Fruit fly (Drosophila melanogaster) whole organism, adult: ENCODE measurements around the gene Tre1.

Experiments used
- CG11617 ChIP-seq: fragments of 200-800 bp; sonication (Bioruptor generic); optimal IDR thresholded peaks from 2 replicates; lab custom pipeline; 2017; ENCODE audit warnings: mild to moderate bottlenecking, missing biosample characterization, missing genetic modification reagents, missing genetic modification characterization
- Crg-1 ChIP-seq: fragments of 200-800 bp; sonication (Bioruptor generic); optimal IDR thresholded peaks from 2 replicates; lab custom pipeline; 2016; ENCODE audit warnings: missing biosample characterization, missing genetic modification characterization
- Mnt ChIP-seq: fragments of 200-800 bp; sonication (Bioruptor generic); optimal IDR thresholded peaks from 2 replicates; lab custom pipeline; 2016; ENCODE audit warnings: missing biosample characterization, mild to moderate bottlenecking, missing genetic modification characterization
- kay ChIP-seq: fragments of 200-800 bp; sonication (Bioruptor generic); peaks from one replicate; lab custom pipeline; 2016; ENCODE audit warnings: missing biosample characterization, missing genetic modification characterization, borderline replicate concordance
- pad ChIP-seq: fragments of 200-800 bp; sonication (Bioruptor generic); optimal IDR thresholded peaks from 3 replicates; lab custom pipeline; 2017; ENCODE audit warnings: missing biosample characterization, missing genetic modification characterization, mild to moderate bottlenecking, moderate library complexity, missing genetic modification reagents
- toe ChIP-seq: fragments of 200-800 bp; sonication (Bioruptor generic); optimal IDR thresholded peaks from 2 replicates; lab custom pipeline; 2016; ENCODE audit warnings: missing biosample characterization, missing genetic modification characterization

- TF ChIP-seq pad (GFP tag; lab: Kevin White, UChicago) (no peak), kay (GFP tag; lab: Kevin White, UChicago) (no peak), Mnt (GFP tag; lab: Kevin White, UChicago) (no peak), toe (GFP tag; lab: Kevin White, UChicago) (no peak), CG11617 (GFP tag; lab: Kevin White, UChicago) (no peak), Crg-1 (GFP tag; lab: Kevin White, UChicago) (no peak)
These were observed 45.1 kb downstream of the Tre1 start for dm6 chrX:5634714-5635113.
